Fruit fly (Drosophila melanogaster) whole organism, embryonic: ENCODE measurements around the gene CG13272.

Experiments
- ATbp ChIP-seq: fragments of 200-800 bp; sonication (Bioruptor generic); optimal IDR thresholded peaks from 2 replicates; lab custom pipeline; 2017; ENCODE audit warnings: missing biosample characterization, mild to moderate bottlenecking, missing genetic modification characterization, missing genetic modification reagents
- Ada2b ChIP-seq: fragments of 200-800 bp; sonication (Bioruptor generic); IDR thresholded peaks from 2 replicates; pipeline ENCODE4 v1.3.6; 2022; ENCODE audit warnings: missing biosample characterization, missing genetic modification characterization
- CG10209 ChIP-seq: fragments of 200-800 bp; sonication (Bioruptor generic); optimal IDR thresholded peaks from 3 replicates; lab custom pipeline; 2017; ENCODE audit warnings: missing biosample characterization, mild to moderate bottlenecking, missing genetic modification characterization, missing genetic modification reagents
- CG10321 ChIP-seq: fragments of 200-800 bp; sonication (Bioruptor generic); IDR thresholded peaks from 2 replicates; pipeline ENCODE4 v1.3.6; 2022; ENCODE audit warnings: missing biosample characterization, missing genetic modification characterization
- CG11085 ChIP-seq: fragments of 200-800 bp; sonication (Bioruptor generic); IDR thresholded peaks from 2 replicates; pipeline ENCODE4 v1.3.6; 2022; ENCODE audit warnings: missing biosample characterization, missing genetic modification characterization
- CG12104 ChIP-seq: fragments of 200-800 bp; sonication (Bioruptor generic); optimal IDR thresholded peaks from 3 replicates; lab custom pipeline; 2016; ENCODE audit warnings: missing biosample characterization, missing genetic modification characterization
- CG12155 ChIP-seq: fragments of 200-800 bp; sonication (Bioruptor generic); optimal IDR thresholded peaks from 3 replicates; lab custom pipeline; 2016; ENCODE audit warnings: missing biosample characterization, missing genetic modification characterization
- CG12391 ChIP-seq: fragments of 200-800 bp; sonication (Bioruptor generic); optimal IDR thresholded peaks from 3 replicates; lab custom pipeline; 2018; ENCODE audit warnings: missing biosample characterization, mild to moderate bottlenecking, missing genetic modification characterization, moderate library complexity
- CG12659 ChIP-seq: fragments of 200-800 bp; sonication (Bioruptor generic); optimal IDR thresholded peaks from 3 replicates; lab custom pipeline; 2017; ENCODE audit warnings: mild to moderate bottlenecking, missing biosample characterization, missing genetic modification reagents, missing genetic modification characterization
- CG14710 ChIP-seq: fragments of 200-800 bp; sonication (Bioruptor generic); optimal IDR thresholded peaks from 3 replicates; lab custom pipeline; 2019; ENCODE audit warnings: missing biosample characterization, mild to moderate bottlenecking, missing genetic modification characterization, moderate library complexity
- CG15011 ChIP-seq: fragments of 200-800 bp; sonication (Bioruptor generic); optimal IDR thresholded peaks from 3 replicates; lab custom pipeline; 2018; ENCODE audit warnings: missing biosample characterization, mild to moderate bottlenecking, missing genetic modification characterization
- CG15269 ChIP-seq: fragments of 200-800 bp; sonication (Bioruptor generic); optimal IDR thresholded peaks from 2 replicates; lab custom pipeline; 2018; ENCODE audit warnings: missing biosample characterization, mild to moderate bottlenecking, missing genetic modification characterization, moderate library complexity
- CG15479 ChIP-seq: fragments of 200-800 bp; sonication (Bioruptor generic); optimal IDR thresholded peaks from 3 replicates; lab custom pipeline; 2019; ENCODE audit warnings: missing biosample characterization, mild to moderate bottlenecking, missing genetic modification characterization, moderate library complexity
- CG2199 ChIP-seq: fragments of 200-800 bp; sonication (Bioruptor generic); IDR thresholded peaks from 3 replicates; pipeline ENCODE4 v1.3.6; 2022; ENCODE audit warnings: missing biosample characterization, missing genetic modification characterization
- CG33213 ChIP-seq: fragments of 200-800 bp; sonication (Bioruptor generic); optimal IDR thresholded peaks from 3 replicates; lab custom pipeline; 2016; ENCODE audit warnings: missing biosample characterization, missing genetic modification characterization
- CG34224 ChIP-seq: fragments of 200-800 bp; sonication (Bioruptor generic); IDR thresholded peaks from 3 replicates; pipeline ENCODE4 v1.3.6; 2022; ENCODE audit warnings: missing biosample characterization, missing genetic modification characterization; ENCODE audit not compliant: partially characterized antibody
- CG42726 ChIP-seq: fragments of 200-800 bp; sonication (Bioruptor generic); IDR thresholded peaks from 2 replicates; pipeline ENCODE4 v1.3.6; 2022; ENCODE audit warnings: missing biosample characterization, missing genetic modification characterization; ENCODE audit not compliant: partially characterized antibody
- CG6175 ChIP-seq: fragments of 200-800 bp; sonication (Bioruptor generic); IDR thresholded peaks from 3 replicates; pipeline ENCODE4 v1.3.6; 2022; ENCODE audit warnings: missing biosample characterization, missing genetic modification characterization
- CG7271 ChIP-seq: fragments of 200-800 bp; sonication (Bioruptor generic); optimal IDR thresholded peaks from 2 replicates; lab custom pipeline; 2018; ENCODE audit warnings: missing biosample characterization, mild to moderate bottlenecking, missing genetic modification characterization, moderate library complexity
- CG8944 ChIP-seq: fragments of 200-800 bp; sonication (Bioruptor generic); optimal IDR thresholded peaks from 3 replicates; lab custom pipeline; 2016; ENCODE audit warnings: missing biosample characterization, missing genetic modification characterization
- CHES-1-like ChIP-seq: fragments of 200-800 bp; sonication (Bioruptor generic); optimal IDR thresholded peaks from 2 replicates; lab custom pipeline; 2016; ENCODE audit warnings: missing biosample characterization, missing genetic modification characterization
- Dbx ChIP-seq: fragments of 200-800 bp; sonication (Bioruptor generic); IDR thresholded peaks from 3 replicates; pipeline ENCODE4 v1.3.6; 2022; ENCODE audit warnings: missing biosample characterization, missing genetic modification characterization
- Dek ChIP-seq: fragments of 200-800 bp; sonication (Bioruptor generic); optimal IDR thresholded peaks from 3 replicates; lab custom pipeline; 2019; ENCODE audit warnings: missing biosample characterization, mild to moderate bottlenecking, missing genetic modification characterization, moderate library complexity
- Doc2 ChIP-seq: fragments of 200-800 bp; sonication (Bioruptor generic); IDR thresholded peaks from 2 replicates; pipeline ENCODE4 v1.3.6; 2022; ENCODE audit warnings: missing biosample characterization, missing genetic modification characterization
- Ets65A ChIP-seq: fragments of 200-800 bp; sonication (Bioruptor generic); peaks from one replicate; lab custom pipeline; 2016; ENCODE audit warnings: missing biosample characterization, missing genetic modification characterization
- Fer3 ChIP-seq: fragments of 200-800 bp; sonication (Bioruptor generic); optimal IDR thresholded peaks from 2 replicates; lab custom pipeline; 2018; ENCODE audit warnings: missing biosample characterization, mild to moderate bottlenecking, missing genetic modification characterization, moderate library complexity
- Hmr ChIP-seq: fragments of 200-800 bp; sonication (Bioruptor generic); optimal IDR thresholded peaks from 3 replicates; lab custom pipeline; 2017; ENCODE audit warnings: mild to moderate bottlenecking, missing biosample characterization, missing genetic modification reagents, missing genetic modification characterization
- Kr ChIP-seq: fragments of 200-800 bp; sonication (Bioruptor generic); optimal IDR thresholded peaks from 2 replicates; lab custom pipeline; 2017; ENCODE audit warnings: missing biosample characterization, mild to moderate bottlenecking, missing genetic modification characterization
- Max ChIP-seq: fragments of 200-800 bp; sonication (Bioruptor generic); optimal IDR thresholded peaks from 2 replicates; lab custom pipeline; 2016; ENCODE audit warnings: missing biosample characterization, mild to moderate bottlenecking, missing genetic modification characterization
- Meics ChIP-seq: fragments of 200-800 bp; sonication (Bioruptor generic); optimal IDR thresholded peaks from 2 replicates; lab custom pipeline; 2017; ENCODE audit warnings: missing biosample characterization, mild to moderate bottlenecking, missing genetic modification characterization
- Neu2 ChIP-seq: fragments of 200-800 bp; sonication (Bioruptor generic); optimal IDR thresholded peaks from 3 replicates; lab custom pipeline; 2016; ENCODE audit warnings: missing biosample characterization, missing genetic modification characterization, borderline replicate concordance
- Ravus ChIP-seq: fragments of 200-800 bp; sonication (Bioruptor generic); IDR thresholded peaks from 2 replicates; pipeline ENCODE4 v1.3.6; 2022; ENCODE audit warnings: missing biosample characterization, missing genetic modification characterization
- Trl ChIP-seq, 3 experiments: fragments of >200 bp in 2 of 3; fragments of 200-800 bp in 1 of 3; sonication (Bioruptor generic) in 1 of 3; optimal IDR thresholded peaks; 2 replicates in 1 of 3; 3 replicates in 2 of 3; lab custom pipeline; 2016 to 2017; ENCODE audit warnings: missing biosample characterization in 1 of 3, missing genetic modification characterization in 1 of 3
- ap ChIP-seq: fragments of 200-800 bp; sonication (Bioruptor generic); IDR thresholded peaks from 2 replicates; pipeline ENCODE4 v1.3.6; 2022; ENCODE audit warnings: missing biosample characterization, missing genetic modification characterization
- bab2 ChIP-seq: fragments of 200-800 bp; sonication (Bioruptor generic); optimal IDR thresholded peaks from 2 replicates; lab custom pipeline; 2016; ENCODE audit warnings: missing biosample characterization, missing genetic modification characterization
- dmrt99B ChIP-seq: fragments of 200-800 bp; sonication (Bioruptor generic); optimal IDR thresholded peaks from 2 replicates; lab custom pipeline; 2018; ENCODE audit warnings: missing biosample characterization, mild to moderate bottlenecking, missing genetic modification characterization, moderate library complexity
- dysf ChIP-seq: fragments of 200-800 bp; sonication (Bioruptor generic); IDR thresholded peaks from 3 replicates; pipeline ENCODE4 v1.3.6; 2022; ENCODE audit warnings: missing biosample characterization, missing genetic modification characterization
- jing ChIP-seq: fragments of 200-800 bp; sonication (Bioruptor generic); optimal IDR thresholded peaks from 2 replicates; lab custom pipeline; 2018; ENCODE audit warnings: missing biosample characterization, mild to moderate bottlenecking, missing genetic modification characterization
- mam ChIP-seq: fragments of 200-800 bp; sonication (Bioruptor generic); optimal IDR thresholded peaks from 3 replicates; lab custom pipeline; 2016; ENCODE audit warnings: missing biosample characterization, missing genetic modification characterization
- pan ChIP-seq, 4 experiments: fragments of >200 bp in 3 of 4; fragments of 200-800 bp in 1 of 4; sonication (Bioruptor generic) in 1 of 4; optimal IDR thresholded peaks in 3 of 4; IDR thresholded peaks in 1 of 4; 2 replicates each; pipeline versions ENCODE4 v1.3.6 to Lab custom; 2017 to 2022; ENCODE audit warnings: missing biosample characterization in 2 of 4, missing genetic modification characterization in 2 of 4, mixed read lengths in 1 of 4
- prd ChIP-seq, 3 experiments: fragments of >200 bp in 2 of 3; fragments of 200-800 bp in 1 of 3; sonication (Bioruptor generic) in 1 of 3; optimal IDR thresholded peaks in 2 of 3; IDR thresholded peaks in 1 of 3; 2 replicates in 2 of 3; 3 replicates in 1 of 3; pipeline versions ENCODE4 v1.3.6 to Lab custom; 2017 to 2022; ENCODE audit warnings: missing biosample characterization in 1 of 3, missing genetic modification characterization in 1 of 3
- salm ChIP-seq: fragments of 200-800 bp; sonication (Bioruptor generic); optimal IDR thresholded peaks from 2 replicates; lab custom pipeline; 2018; ENCODE audit warnings: missing biosample characterization, mild to moderate bottlenecking, missing genetic modification characterization
- sens ChIP-seq: fragments of 200-800 bp; sonication (Bioruptor generic); peaks from one replicate; lab custom pipeline; 2016; ENCODE audit warnings: missing biosample characterization, missing genetic modification characterization
- sens-2 ChIP-seq: fragments of 200-800 bp; sonication (Bioruptor generic); IDR thresholded peaks from 2 replicates; pipeline ENCODE4 v1.3.6; 2022; ENCODE audit warnings: missing biosample characterization, missing genetic modification characterization
- sna ChIP-seq: fragments of 200-800 bp; sonication (Bioruptor generic); IDR thresholded peaks from 2 replicates; pipeline ENCODE4 v1.3.6; 2022; ENCODE audit warnings: missing biosample characterization, missing genetic modification characterization; ENCODE audit not compliant: partially characterized antibody
- sob ChIP-seq: fragments of 200-800 bp; sonication (Bioruptor generic); IDR thresholded peaks from 2 replicates; pipeline ENCODE4 v1.3.6; 2022; ENCODE audit warnings: missing biosample characterization, missing genetic modification characterization
- toy ChIP-seq: fragments of 200-800 bp; sonication (Bioruptor generic); IDR thresholded peaks from 2 replicates; pipeline ENCODE4 v1.3.6; 2022; ENCODE audit warnings: missing biosample characterization, missing genetic modification characterization
- tup ChIP-seq: fragments of 200-800 bp; sonication (Bioruptor generic); optimal IDR thresholded peaks from 2 replicates; lab custom pipeline; 2016; ENCODE audit warnings: missing biosample characterization, mild to moderate bottlenecking, missing genetic modification characterization, moderate library complexity

The CG13272 gene

dm6 chr2L:16817421-16818101 is 12.9 kb downstream of the CG13272 start (continued):
- TF ChIP-seq dysf (GFP tag; lab: Robert Waterston, UW) (peak; percentile 59; the same call in 2 of the 3 replicates), CHES-1-like (no peak), CG33213 (GFP tag; lab: Kevin White, UChicago) (no peak), mam (GFP tag; lab: Kevin White, UChicago) (peak; percentile 37), Dbx (GFP tag; lab: Robert Waterston, UW) (peak; percentile 63; the same call in 2 of the 3 replicates), CG14710 (tag; lab: Kevin White, UChicago) (no peak), ATbp (no peak), Fer3 (tag; lab: Kevin White, UChicago) (peak; percentile 35), Dek (tag; lab: Kevin White, UChicago) (no peak), CG12155 (GFP tag; lab: Kevin White, UChicago) (no peak), sens-2 (GFP tag; lab: Robert Waterston, UW) (no peak), Trl (optimal IDR thresholded peaks at IDR 0.05; lab: Kevin White, UChicago) (peak; percentile 30 to 37), Trl (GFP tag; optimal IDR thresholded peaks at IDR 0.05; lab: Kevin White, UChicago) (no peak), ap (GFP tag; lab: Robert Waterston, UW) (no peak), toy (GFP tag; lab: Robert Waterston, UW) (no peak), CG8944 (GFP tag; lab: Kevin White, UChicago) (no peak), CG15011 (no peak), Ets65A (peak; percentile 94), CG7271 (tag; lab: Kevin White, UChicago) (no peak), CG34224 (no peak), CG10321 (GFP tag; lab: Robert Waterston, UW) (no peak), CG42726 (GFP tag; lab: Robert Waterston, UW) (no peak), Hmr (GFP tag; lab: Kevin White, UChicago) (peak; percentile 34), CG12104 (no peak), CG15269 (tag; lab: Kevin White, UChicago) (peak; percentile 49), dmrt99B (tag; lab: Kevin White, UChicago) (peak; percentile 6), CG12659 (GFP tag; lab: Kevin White, UChicago) (no peak), Meics (no peak), CG2199 (GFP tag; lab: Robert Waterston, UW) (no peak), bab2 (GFP tag; lab: Kevin White, UChicago) (peak; percentile 12), Ada2b (no peak), pan (optimal IDR thresholded peaks at IDR 0.05; lab: Kevin White, UChicago) (no peak), pan (GFP tag; optimal IDR thresholded peaks at IDR 0.05 in 1 of 2, IDR thresholded peaks at IDR 0.05 in 1 of 2) (no peak), Max (GFP tag; lab: Kevin White, UChicago) (peak; percentile 29), Kr (GFP tag; lab: Kevin White, UChicago) (no peak), Neu2 (GFP tag; lab: Kevin White, UChicago) (no peak), sna (GFP tag; lab: Robert Waterston, UW) (no peak), Ravus (GFP tag; lab: Robert Waterston, UW) (no peak), sens (peak; percentile 87), CG15479 (no peak), salm (tag; lab: Kevin White, UChicago) (no peak), CG12391 (tag; lab: Kevin White, UChicago) (no peak), CG11085 (GFP tag; lab: Robert Waterston, UW) (no peak), CG6175 (GFP tag; lab: Robert Waterston, UW) (peak; percentile 62; the same call in 1 of the 3 replicates), prd (optimal IDR thresholded peaks at IDR 0.05; lab: Kevin White, UChicago) (no peak), prd (GFP tag; IDR thresholded peaks at IDR 0.05; lab: Robert Waterston, UW) (0 out of 3 replicates have a peak, but pooled peaks have one; percentile 9), CG10209 (peak; percentile 10), Doc2 (GFP tag; lab: Robert Waterston, UW) (no peak), jing (GFP tag; lab: Kevin White, UChicago) (no peak), sob (GFP tag; lab: Robert Waterston, UW) (peak; percentile 30; the same call in 1 of the 2 replicates), tup (GFP tag; lab: Kevin White, UChicago) (peak; percentile 21)
